Fruit fly (Drosophila melanogaster): ENCODE results near the gene HIP.

HIP gene

DNA sequence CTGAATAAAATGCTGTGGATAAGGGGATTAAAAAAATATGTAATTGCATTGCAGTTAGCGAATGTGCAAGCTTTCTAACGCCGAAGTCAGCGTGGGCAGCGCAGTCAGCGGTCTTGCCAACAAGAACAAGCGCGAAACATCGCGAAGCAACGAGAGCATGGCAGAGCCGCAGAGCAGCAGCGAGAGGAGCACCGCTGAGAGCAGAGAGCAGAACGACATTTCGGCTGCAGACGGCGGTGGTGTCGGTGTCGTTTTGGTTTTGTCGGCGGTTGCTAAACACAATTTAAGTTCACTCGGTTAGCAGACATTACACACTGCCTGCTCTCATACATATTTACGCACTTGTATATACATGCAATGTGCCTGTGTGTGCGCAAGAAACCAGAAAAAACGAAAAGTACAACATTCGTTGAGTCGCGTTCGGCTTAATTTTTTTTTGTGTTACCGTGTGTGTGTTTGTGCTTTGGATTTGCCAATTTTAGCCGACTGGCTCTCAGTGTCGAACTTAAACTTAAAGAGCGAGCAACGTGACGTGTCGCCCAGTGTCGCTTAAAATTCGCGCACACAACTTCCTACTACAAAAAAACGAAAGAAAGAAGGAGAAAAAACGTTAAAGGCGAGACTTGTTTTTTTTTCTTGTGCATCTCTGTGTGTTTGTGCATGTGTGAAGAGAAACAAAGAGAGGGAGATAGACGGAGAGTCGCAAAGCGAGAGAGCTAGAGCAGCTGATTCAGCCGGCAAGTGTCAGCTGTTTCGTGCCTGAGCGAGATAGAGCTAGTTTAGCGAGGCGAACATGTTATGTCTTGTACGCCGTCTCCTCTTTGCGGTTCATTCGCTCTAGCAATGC is 22.9 kb upstream of the HIP start (continued):
- no peak for TF ChIP-seq dmrt99B (tag; optimal IDR thresholded peaks at IDR 0.05)
- TF ChIP-seq tap (tag; optimal IDR thresholded peaks at IDR 0.05), result no peak
- TF ChIP-seq tio (GFP tag; optimal IDR thresholded peaks at IDR 0.05), result no peak
- no peak for TF ChIP-seq CG18476 (GFP tag; optimal IDR thresholded peaks at IDR 0.05)
- TF ChIP-seq z (GFP tag; IDR thresholded peaks at IDR 0.05), result no peak
- no peak for TF ChIP-seq CG7745 (tag; optimal IDR thresholded peaks at IDR 0.05)
- TF ChIP-seq Ravus (GFP tag; IDR thresholded peaks at IDR 0.05), result no peak
- no peak for TF ChIP-seq CG31365 (tag; optimal IDR thresholded peaks at IDR 0.05)
- TF ChIP-seq sima (GFP tag; optimal IDR thresholded peaks at IDR 0.05), result no peak
- TF ChIP-seq Spps (tag; optimal IDR thresholded peaks at IDR 0.05), result no peak
- TF ChIP-seq fd96Cb (tag; optimal IDR thresholded peaks at IDR 0.05), result no peak
- no peak for TF ChIP-seq CG17829 (tag; optimal IDR thresholded peaks at IDR 0.05)
- TF ChIP-seq CG9727 (GFP tag; optimal IDR thresholded peaks at IDR 0.05), result no peak
- no peak for TF ChIP-seq shn (GFP tag; optimal IDR thresholded peaks at IDR 0.05)
- TF ChIP-seq dm (GFP tag; optimal IDR thresholded peaks at IDR 0.05), result no peak
- TF ChIP-seq Stat92E (GFP tag; optimal IDR thresholded peaks at IDR 0.05), result no peak
- no peak for TF ChIP-seq HLH3B (GFP tag; IDR thresholded peaks at IDR 0.05)
- peak; percentile 87 for TF ChIP-seq cg (GFP tag; optimal IDR thresholded peaks at IDR 0.05)
- TF ChIP-seq CG34376 (GFP tag; optimal IDR thresholded peaks at IDR 0.05), result peak; percentile 54
- TF ChIP-seq zen2 (GFP tag; IDR thresholded peaks at IDR 0.05; ENCODE audit: partially characterized antibody), result no peak
- TF ChIP-seq klu (GFP tag; IDR thresholded peaks at IDR 0.05), result no peak
- TF ChIP-seq Usf (GFP tag; optimal IDR thresholded peaks at IDR 0.05), result no peak
- TF ChIP-seq dimm (GFP tag; IDR thresholded peaks at IDR 0.05), result no peak
- no peak for TF ChIP-seq CG11696 (GFP tag; IDR thresholded peaks at IDR 0.05)
- no peak; the same call in 1 of the 2 replicates for TF ChIP-seq vvl (GFP tag; IDR thresholded peaks at IDR 0.05)
- TF ChIP-seq luna (GFP tag; optimal IDR thresholded peaks at IDR 0.05), result no peak
- peak; percentile 95 for TF ChIP-seq sqz (GFP tag; optimal IDR thresholded peaks at IDR 0.05)
- TF ChIP-seq CG4707 (GFP tag; optimal IDR thresholded peaks at IDR 0.05), result no peak
- no peak for TF ChIP-seq wek (GFP tag; optimal IDR thresholded peaks at IDR 0.05)
- no peak for TF ChIP-seq da (GFP tag; optimal IDR thresholded peaks at IDR 0.05)
- TF ChIP-seq Hr3 (GFP tag; optimal IDR thresholded peaks at IDR 0.05), result no peak
- peak; percentile 13; the same call in 1 of the 2 replicates for TF ChIP-seq CG31224 (GFP tag; IDR thresholded peaks at IDR 0.05)
- TF ChIP-seq Neu2 (GFP tag; optimal IDR thresholded peaks at IDR 0.05; ENCODE audit: borderline replicate concordance), result no peak
- no peak for TF ChIP-seq Max (GFP tag; optimal IDR thresholded peaks at IDR 0.05)
- TF ChIP-seq chif (GFP tag; optimal IDR thresholded peaks at IDR 0.05), result no peak
- TF ChIP-seq Hr51 (GFP tag; optimal IDR thresholded peaks at IDR 0.05), result peak in 1 of 2 experiments; percentile 2
- TF ChIP-seq ERR (GFP tag; optimal IDR thresholded peaks at IDR 0.05), result no peak
- TF ChIP-seq Xrp1 (GFP tag; IDR thresholded peaks at IDR 0.05), result no peak
- TF ChIP-seq Side (GFP tag; optimal IDR thresholded peaks at IDR 0.05), result no peak
- no peak for TF ChIP-seq ewg (GFP tag; optimal IDR thresholded peaks at IDR 0.05)
- no peak for TF ChIP-seq Dek (tag; optimal IDR thresholded peaks at IDR 0.05)
- TF ChIP-seq CG10147 (GFP tag; optimal IDR thresholded peaks at IDR 0.05), result no peak
- peak; percentile 19 for TF ChIP-seq Hmr (GFP tag; optimal IDR thresholded peaks at IDR 0.05)
- 0 out of 2 replicates have a peak, but pooled peaks have one; percentile 10 for TF ChIP-seq Awh (GFP tag; IDR thresholded peaks at IDR 0.05)
- peak; percentile 29 for TF ChIP-seq Blimp-1 (GFP tag; optimal IDR thresholded peaks at IDR 0.05)
- peak; percentile 97 for TF ChIP-seq nom (GFP tag; optimal IDR thresholded peaks at IDR 0.05)
- no peak for TF ChIP-seq CG10209 (GFP tag; optimal IDR thresholded peaks at IDR 0.05)
- peak; percentile 18 for TF ChIP-seq lab (GFP tag; optimal IDR thresholded peaks at IDR 0.05)
